Worm (Caenorhabditis elegans): Measurements from ENCODE around the gene R10E8.3.
A peak's percentile ranks its signal among the peaks of the same experiment; 100 is the strongest.

R10E8.3 gene

DNA sequence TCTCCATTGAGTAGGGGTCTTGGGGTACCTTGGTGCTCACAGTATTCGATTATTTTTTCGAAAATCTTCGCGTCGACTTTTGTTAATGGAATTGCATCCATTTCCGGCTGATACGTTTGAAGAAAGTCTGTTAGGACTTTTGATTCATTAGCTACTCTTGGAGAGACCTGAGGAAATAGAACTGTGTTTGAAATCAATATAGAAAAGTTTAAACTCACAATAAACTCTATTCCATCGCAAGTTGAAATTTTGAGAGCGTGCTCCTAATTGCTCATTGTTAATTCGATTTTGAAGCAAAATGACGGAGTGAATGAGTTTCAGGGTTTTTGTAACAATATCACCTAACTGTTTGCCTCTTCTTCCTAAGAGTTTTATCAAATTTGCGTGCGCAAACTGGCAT is 33.3 kb upstream of the R10E8.3 start, which contains the start of gene skr-6:
Gene skr-6 (minus strand): TSS at position 101 of the 400 bp plus-strand sequence.
- no peak for TF ChIP-seq daf-19 (GFP tag; conservative IDR thresholded peaks at IDR 0.05)

ce11 chrV:18268744-18269143 is 32.2 kb upstream of the R10E8.3 start, which contains the start of gene fbxa-213:
Gene fbxa-213, minus strand, starts transcription at chrV:18268844.
- TF ChIP-seq hmg-1.1 (GFP tag; IDR thresholded peaks at IDR 0.05) (no peak), snpc-1.2 (GFP tag; IDR thresholded peaks at IDR 0.05) (no peak), zag-1 (tag; optimal IDR thresholded peaks at IDR 0.05) (no peak), nhr-102 (tag; optimal IDR thresholded peaks at IDR 0.05) (no peak), unc-62 (GFP tag; optimal IDR thresholded peaks at IDR 0.05 in 1 of 2) (peak in 1 of 2 experiments; percentile 55), unc-62 (tag; optimal IDR thresholded peaks at IDR 0.05) (no peak)

- TF ChIP-seq nhr-28 (tag; optimal IDR thresholded peaks at IDR 0.05) (peak; percentile 35), snpc-4 (tag; optimal IDR thresholded peaks at IDR 0.05) (no peak), madf-5 (GFP tag; IDR thresholded peaks at IDR 0.05) (no peak), nhr-111 (GFP tag; optimal IDR thresholded peaks at IDR 0.05) (no peak), unc-39 (tag; optimal IDR thresholded peaks at IDR 0.05) (no peak), dmd-6 (GFP tag; IDR thresholded peaks at IDR 0.05) (peak; percentile 45), hlh-11 (tag; optimal IDR thresholded peaks at IDR 0.05) (peak; percentile 63), R02D3.7 (tag; optimal IDR thresholded peaks at IDR 0.05) (no peak), nhr-76 (tag; optimal IDR thresholded peaks at IDR 0.05) (no peak), ceh-32 (tag; optimal IDR thresholded peaks at IDR 0.05; ENCODE audit: poor library complexity) (no peak), dmd-8 (GFP tag; IDR thresholded peaks at IDR 0.05) (no peak), aha-1 (tag) (peak; percentile 79), dve-1 (tag; optimal IDR thresholded peaks at IDR 0.05; ENCODE audit: insufficient read depth) (peak; percentile 57), set-16 (GFP tag; IDR thresholded peaks at IDR 0.05) (no peak), zfp-3 (GFP tag; conservative IDR thresholded peaks at IDR 0.05) (no peak), spr-1 (tag; optimal IDR thresholded peaks at IDR 0.05) (no peak), daf-12 (tag; optimal IDR thresholded peaks at IDR 0.05) (no peak), ceh-28 (tag; optimal IDR thresholded peaks at IDR 0.05) (no peak), dmd-9 (GFP tag; IDR thresholded peaks at IDR 0.05) (no peak), F37D6.2 (tag; optimal IDR thresholded peaks at IDR 0.05) (no peak), snpc-1.2 (GFP tag; IDR thresholded peaks at IDR 0.05) (no peak), lin-1 (GFP tag; IDR thresholded peaks at IDR 0.05) (no peak), T20F7.1 (GFP tag; optimal IDR thresholded peaks at IDR 0.05) (no peak), rbr-2 (tag; optimal IDR thresholded peaks at IDR 0.05) (no peak), php-3 (GFP tag; IDR thresholded peaks at IDR 0.05) (peak; percentile 93), zag-1 (tag; optimal IDR thresholded peaks at IDR 0.05) (no peak), ceh-20 (GFP tag; IDR thresholded peaks at IDR 0.05) (no peak), zip-11 (GFP tag; IDR thresholded peaks at IDR 0.05) (no peak), Y48G9A.11 (GFP tag; IDR thresholded peaks at IDR 0.05) (no peak), nhr-102 (tag; optimal IDR thresholded peaks at IDR 0.05) (no peak), daf-16 (GFP tag; optimal IDR thresholded peaks at IDR 0.05) (no peak), daf-16 (tag; optimal IDR thresholded peaks at IDR 0.05) (peak; percentile 33), hmg-1.1 (GFP tag; IDR thresholded peaks at IDR 0.05) (no peak), mdt-29 (GFP tag; IDR thresholded peaks at IDR 0.05) (no peak), pha-4 (GFP tag; IDR thresholded peaks at IDR 0.05) (no peak), pha-4 (tag; optimal IDR thresholded peaks at IDR 0.05) (no peak), gei-8 (GFP tag; optimal IDR thresholded peaks at IDR 0.05) (no peak), hif-1 (tag; optimal IDR thresholded peaks at IDR 0.05) (no peak), egl-27 (tag; optimal IDR thresholded peaks at IDR 0.05) (no peak), nhr-237 (tag; optimal IDR thresholded peaks at IDR 0.05) (no peak), cey-2 (tag; optimal IDR thresholded peaks at IDR 0.05; ENCODE audit: borderline replicate concordance, insufficient read depth) (no peak), saeg-2 (GFP tag; IDR thresholded peaks at IDR 0.05) (no peak), lin-39 (tag; optimal IDR thresholded peaks at IDR 0.05) (no peak), nhr-77 (tag; optimal IDR thresholded peaks at IDR 0.05) (no peak), attf-4 (tag; optimal IDR thresholded peaks at IDR 0.05) (no peak)
Measured at ce11 chrV:18266238-18266637, 29.7 kb upstream of the R10E8.3 start, which contains the start of gene R10E8.6. Gene R10E8.6, minus strand, starts transcription at chrV:18266391.

Data from whole organism, L4 larva.